Fruit fly (Drosophila melanogaster) whole organism, embryonic: ENCODE data around the gene Dredd.

Experiments used
- BtbVII ChIP-seq: fragments of 200-800 bp; sonication (Bioruptor generic); optimal IDR thresholded peaks from 3 replicates; lab custom pipeline; 2017; ENCODE audit warnings: missing biosample characterization, mild to moderate bottlenecking, missing genetic modification characterization
- CG10267 ChIP-seq: fragments of 200-800 bp; sonication (Bioruptor generic); optimal IDR thresholded peaks from 2 replicates; lab custom pipeline; 2018; ENCODE audit warnings: missing biosample characterization, mild to moderate bottlenecking, missing genetic modification characterization, moderate library complexity
- CG15073 ChIP-seq: fragments of 200-800 bp; sonication (Bioruptor generic); optimal IDR thresholded peaks from 2 replicates; lab custom pipeline; 2016; ENCODE audit warnings: missing biosample characterization, missing genetic modification characterization
- CG15479 ChIP-seq: fragments of 200-800 bp; sonication (Bioruptor generic); optimal IDR thresholded peaks from 3 replicates; lab custom pipeline; 2019; ENCODE audit warnings: missing biosample characterization, mild to moderate bottlenecking, missing genetic modification characterization, moderate library complexity
- CG1603 ChIP-seq: fragments of 200-800 bp; sonication (Bioruptor generic); optimal IDR thresholded peaks from 2 replicates; lab custom pipeline; 2019; ENCODE audit warnings: missing biosample characterization, mild to moderate bottlenecking, missing genetic modification characterization, moderate library complexity
- CG17612 ChIP-seq: fragments of 200-800 bp; sonication (Bioruptor generic); IDR thresholded peaks from 2 replicates; pipeline ENCODE4 v1.3.6; 2022; ENCODE audit warnings: missing biosample characterization, missing genetic modification characterization
- CG1792 ChIP-seq: fragments of 200-800 bp; sonication (Bioruptor generic); optimal IDR thresholded peaks from 2 replicates; lab custom pipeline; 2016; ENCODE audit warnings: missing biosample characterization, missing genetic modification characterization
- CG2129 ChIP-seq: fragments of 200-800 bp; sonication (Bioruptor generic); IDR thresholded peaks from 2 replicates; pipeline ENCODE4 v1.3.6; 2022; ENCODE audit warnings: missing biosample characterization, missing genetic modification characterization; ENCODE audit not compliant: partially characterized antibody
- CG2202 ChIP-seq: fragments of 200-800 bp; sonication (Bioruptor generic); optimal IDR thresholded peaks from 2 replicates; lab custom pipeline; 2018; ENCODE audit warnings: missing biosample characterization, mild to moderate bottlenecking, missing genetic modification characterization
- CG32772 ChIP-seq: fragments of 200-800 bp; sonication (Bioruptor generic); IDR thresholded peaks from 2 replicates; pipeline ENCODE4 v1.3.6; 2022; ENCODE audit warnings: missing biosample characterization, missing genetic modification characterization
- CG3838 ChIP-seq: fragments of 200-800 bp; sonication (Bioruptor generic); optimal IDR thresholded peaks from 3 replicates; lab custom pipeline; 2016; ENCODE audit warnings: missing biosample characterization, missing genetic modification characterization
- CG4282 ChIP-seq: fragments of 200-800 bp; sonication (Bioruptor generic); optimal IDR thresholded peaks from 2 replicates; lab custom pipeline; 2016; ENCODE audit warnings: missing biosample characterization, missing genetic modification characterization
- CG4328 ChIP-seq: fragments of 200-800 bp; sonication (Bioruptor generic); optimal IDR thresholded peaks from 3 replicates; lab custom pipeline; 2017; ENCODE audit warnings: missing biosample characterization, missing genetic modification reagents, missing genetic modification characterization
- CG5953 ChIP-seq: fragments of 200-800 bp; sonication (Bioruptor generic); IDR thresholded peaks from 2 replicates; pipeline ENCODE4 v1.3.6; 2022; ENCODE audit warnings: missing biosample characterization, missing genetic modification characterization
- CG6654 ChIP-seq: fragments of 200-800 bp; sonication (Bioruptor generic); optimal IDR thresholded peaks from 2 replicates; lab custom pipeline; 2017; ENCODE audit warnings: missing biosample characterization, mild to moderate bottlenecking, missing genetic modification characterization
- CG7556 ChIP-seq: fragments of 200-800 bp; sonication (Bioruptor generic); optimal IDR thresholded peaks from 2 replicates; lab custom pipeline; 2017; ENCODE audit warnings: missing biosample characterization, mild to moderate bottlenecking, missing genetic modification characterization
- CG8924 ChIP-seq: fragments of 200-800 bp; optimal IDR thresholded peaks from 3 replicates; lab custom pipeline; 2019; ENCODE audit warnings: missing biosample characterization, mild to moderate bottlenecking, missing genetic modification characterization, moderate library complexity
- CG9817 ChIP-seq: fragments of 200-800 bp; sonication (Bioruptor generic); optimal IDR thresholded peaks from 2 replicates; lab custom pipeline; 2018; ENCODE audit warnings: missing biosample characterization, mild to moderate bottlenecking, missing genetic modification characterization, moderate library complexity
- CHES-1-like ChIP-seq: fragments of 200-800 bp; sonication (Bioruptor generic); optimal IDR thresholded peaks from 2 replicates; lab custom pipeline; 2016; ENCODE audit warnings: missing biosample characterization, missing genetic modification characterization
- CkIIα-i1 ChIP-seq: fragments of 200-800 bp; sonication (Bioruptor generic); IDR thresholded peaks from 2 replicates; pipeline ENCODE4 v1.3.6; 2022; ENCODE audit warnings: missing biosample characterization, missing genetic modification characterization
- E2f1 ChIP-seq: fragments of 200-800 bp; sonication (Bioruptor generic); IDR thresholded peaks from 2 replicates; pipeline ENCODE4 v1.3.6; 2022; ENCODE audit warnings: missing biosample characterization, missing genetic modification characterization
- GATAe ChIP-seq: fragments of 200-800 bp; sonication (Bioruptor generic); conservative IDR thresholded peaks from 2 replicates; pipeline ENCODE4 v1.3.6; 2022; ENCODE audit warnings: missing biosample characterization, missing genetic modification characterization
- H2.0 ChIP-seq: fragments of 200-800 bp; sonication (Bioruptor generic); IDR thresholded peaks from 2 replicates; pipeline ENCODE4 v1.3.6; 2022; ENCODE audit warnings: missing biosample characterization, missing genetic modification characterization
- Hey ChIP-seq: fragments of 200-800 bp; sonication (Bioruptor generic); optimal IDR thresholded peaks from 3 replicates; lab custom pipeline; 2018; ENCODE audit warnings: missing biosample characterization, mild to moderate bottlenecking, missing genetic modification characterization
- Opbp ChIP-seq: fragments of 200-800 bp; sonication (Bioruptor generic); IDR thresholded peaks from 3 replicates; pipeline ENCODE4 v1.3.6; 2022; ENCODE audit warnings: missing biosample characterization, missing genetic modification characterization; ENCODE audit not compliant: partially characterized antibody
- Sry-β ChIP-seq: fragments of 200-800 bp; sonication (Bioruptor generic); optimal IDR thresholded peaks from 2 replicates; lab custom pipeline; 2018; ENCODE audit warnings: missing biosample characterization, mild to moderate bottlenecking, missing genetic modification characterization, moderate library complexity
- Tbp ChIP-seq: fragments of >200 bp; optimal IDR thresholded peaks from 2 replicates; lab custom pipeline; 2018; ENCODE audit warnings: missing biosample characterization, missing genetic modification characterization
- bcd ChIP-seq: fragments of 200-800 bp; sonication (Bioruptor generic); optimal IDR thresholded peaks from 2 replicates; lab custom pipeline; 2017; ENCODE audit warnings: missing biosample characterization, mild to moderate bottlenecking, missing genetic modification characterization
- bigmax ChIP-seq: fragments of 200-800 bp; sonication (Bioruptor generic); optimal IDR thresholded peaks from 2 replicates; lab custom pipeline; 2018; ENCODE audit warnings: missing biosample characterization, mild to moderate bottlenecking, missing genetic modification characterization
- cas ChIP-seq: fragments of 200-800 bp; sonication (Bioruptor generic); IDR thresholded peaks from 2 replicates; pipeline ENCODE4 v1.3.6; 2022; ENCODE audit warnings: missing biosample characterization, missing genetic modification characterization
- croc ChIP-seq: fragments of 200-800 bp; sonication (Bioruptor generic); conservative IDR thresholded peaks from 3 replicates; pipeline ENCODE4 v1.3.6; 2022; ENCODE audit warnings: missing biosample characterization, missing genetic modification characterization
- cwo ChIP-seq: fragments of 200-800 bp; sonication (Bioruptor generic); optimal IDR thresholded peaks from 3 replicates; lab custom pipeline; 2017; ENCODE audit warnings: missing biosample characterization, missing genetic modification characterization, mild to moderate bottlenecking, moderate library complexity, missing genetic modification reagents
- dimm ChIP-seq: fragments of 200-800 bp; sonication (Bioruptor generic); IDR thresholded peaks from 2 replicates; pipeline ENCODE4 v1.3.6; 2022; ENCODE audit warnings: missing biosample characterization, missing genetic modification characterization
- emc ChIP-seq: fragments of 200-800 bp; sonication (Bioruptor generic); optimal IDR thresholded peaks from 2 replicates; lab custom pipeline; 2016; ENCODE audit warnings: missing biosample characterization, missing genetic modification characterization
- exex ChIP-seq: fragments of 200-800 bp; sonication (Bioruptor generic); optimal IDR thresholded peaks from 4 replicates; lab custom pipeline; 2018; ENCODE audit warnings: missing biosample characterization, mild to moderate bottlenecking, missing genetic modification characterization, moderate library complexity
- fru ChIP-seq: fragments of >200 bp; optimal IDR thresholded peaks from 2 replicates; lab custom pipeline; 2017
- gfzf ChIP-seq: fragments of 200-800 bp; sonication (Bioruptor generic); optimal IDR thresholded peaks from 2 replicates; lab custom pipeline; 2016; ENCODE audit warnings: missing biosample characterization, mild to moderate bottlenecking, missing genetic modification characterization, moderate library complexity
- ham ChIP-seq: fragments of 200-800 bp; sonication (Bioruptor generic); IDR thresholded peaks from 2 replicates; pipeline ENCODE4 v1.3.6; 2022; ENCODE audit warnings: missing biosample characterization, missing genetic modification characterization
- jumu ChIP-seq: fragments of 200-800 bp; sonication (Bioruptor generic); optimal IDR thresholded peaks from 3 replicates; lab custom pipeline; 2016; ENCODE audit warnings: missing biosample characterization, missing genetic modification characterization
- lbe ChIP-seq: fragments of 200-800 bp; sonication (Bioruptor generic); optimal IDR thresholded peaks from 2 replicates; lab custom pipeline; 2016; ENCODE audit warnings: missing biosample characterization, mild to moderate bottlenecking, missing genetic modification characterization
- odd ChIP-seq: fragments of 200-800 bp; sonication (Bioruptor generic); optimal IDR thresholded peaks from 2 replicates; lab custom pipeline; 2017; ENCODE audit warnings: missing biosample characterization, mild to moderate bottlenecking, missing genetic modification characterization
- pnt ChIP-seq: fragments of 200-800 bp; sonication (Bioruptor generic); optimal IDR thresholded peaks from 3 replicates; lab custom pipeline; 2016; ENCODE audit warnings: missing biosample characterization, missing genetic modification characterization
- pros ChIP-seq: fragments of 200-800 bp; sonication (Bioruptor generic); optimal IDR thresholded peaks from 3 replicates; lab custom pipeline; 2019; ENCODE audit warnings: missing biosample characterization, mild to moderate bottlenecking, missing genetic modification characterization, moderate library complexity
- rib ChIP-seq: fragments of 200-800 bp; sonication (Bioruptor generic); IDR thresholded peaks from 2 replicates; pipeline ENCODE4 v1.3.6; 2022; ENCODE audit warnings: missing biosample characterization, missing genetic modification characterization
- sd ChIP-seq: fragments of 200-800 bp; sonication (Bioruptor generic); optimal IDR thresholded peaks from 3 replicates; lab custom pipeline; 2018; ENCODE audit warnings: missing biosample characterization, mild to moderate bottlenecking, missing genetic modification characterization, moderate library complexity
- tll ChIP-seq, 2 experiments: fragments of 200-800 bp in 1 of 2; fragments of >200 bp in 1 of 2; sonication (Bioruptor generic) in 1 of 2; optimal IDR thresholded peaks; 2 replicates each; lab custom pipeline; 2017 to 2019; ENCODE audit warnings: missing biosample characterization in 2 of 2, missing genetic modification characterization in 2 of 2, mild to moderate bottlenecking in 1 of 2, moderate library complexity in 1 of 2
- toy ChIP-seq: fragments of 200-800 bp; sonication (Bioruptor generic); IDR thresholded peaks from 2 replicates; pipeline ENCODE4 v1.3.6; 2022; ENCODE audit warnings: missing biosample characterization, missing genetic modification characterization
- wek ChIP-seq: fragments of 200-800 bp; sonication (Bioruptor generic); optimal IDR thresholded peaks from 3 replicates; lab custom pipeline; 2018; ENCODE audit warnings: missing biosample characterization, mild to moderate bottlenecking, missing genetic modification characterization, moderate library complexity
- wor ChIP-seq: fragments of 200-800 bp; sonication (Bioruptor generic); IDR thresholded peaks from 2 replicates; pipeline ENCODE4 v1.3.6; 2022; ENCODE audit warnings: missing biosample characterization, missing genetic modification characterization
- zf30C ChIP-seq: fragments of 200-800 bp; sonication (Bioruptor generic); optimal IDR thresholded peaks from 3 replicates; lab custom pipeline; 2018; ENCODE audit warnings: missing biosample characterization, mild to moderate bottlenecking, missing genetic modification characterization

The Dredd gene

dm6 chrX:629239-629821 lies 6.0 kb downstream of the Dredd start, which contains the start of the genes RpL36 and Mybbp1A (continued):
- TF ChIP-seq CG7556 (peak; percentile 49), CG1603 (peak; percentile 89), sd (no peak), toy (GFP tag; lab: Robert Waterston, UW) (0 out of 2 replicates have a peak, but pooled peaks have one; percentile 28), pnt (GFP tag; lab: Kevin White, UChicago) (peak; percentile 25), CG2129 (peak; percentile 53), zf30C (GFP tag; lab: Kevin White, UChicago) (no peak), CG10267 (tag; lab: Kevin White, UChicago) (peak; percentile 64), fru (no peak), CG6654 (GFP tag; lab: Kevin White, UChicago) (no peak), bigmax (GFP tag; lab: Kevin White, UChicago) (peak; percentile 49), tll (GFP tag; optimal IDR thresholded peaks at IDR 0.05; lab: Kevin White, UChicago) (no peak), BtbVII (GFP tag; lab: Kevin White, UChicago) (peak; percentile 73), lbe (peak; percentile 17), Tbp (GFP tag; lab: Kevin White, UChicago) (no peak), wor (no peak), CG5953 (GFP tag; lab: Robert Waterston, UW) (peak; percentile 58; the same call in 1 of the 2 replicates), CG1792 (GFP tag; lab: Kevin White, UChicago) (peak; percentile 68), CG17612 (GFP tag; lab: Robert Waterston, UW) (no peak), Opbp (peak; percentile 88), CHES-1-like (GFP tag; lab: Kevin White, UChicago) (peak; percentile 85), cwo (peak; percentile 71), E2f1 (peak; percentile 57; the same call in 1 of the 2 replicates), emc (GFP tag; lab: Kevin White, UChicago) (peak; percentile 80), odd (GFP tag; lab: Kevin White, UChicago) (peak; percentile 60), CG4282 (GFP tag; lab: Kevin White, UChicago) (peak; percentile 12), ham (GFP tag; lab: Robert Waterston, UW) (no peak), CG9817 (tag; lab: Kevin White, UChicago) (peak; percentile 72), exex (no peak), Hey (tag; lab: Kevin White, UChicago) (no peak), pros (peak; percentile 21), rib (GFP tag; lab: Robert Waterston, UW) (peak; percentile 55; the same call in 1 of the 2 replicates), H2.0 (GFP tag; lab: Robert Waterston, UW) (peak; percentile 66), CkIIα-i1 (GFP tag; lab: Robert Waterston, UW) (no peak), CG2202 (tag; lab: Kevin White, UChicago) (peak; percentile 48), CG15073 (GFP tag; lab: Kevin White, UChicago) (no peak), dimm (GFP tag; lab: Robert Waterston, UW) (no peak), wek (GFP tag; lab: Kevin White, UChicago) (peak; percentile 72), cas (no peak), CG3838 (GFP tag; lab: Kevin White, UChicago) (peak; percentile 50), CG8924 (tag; lab: Kevin White, UChicago) (peak; percentile 39), CG32772 (GFP tag; lab: Robert Waterston, UW) (peak; percentile 70), gfzf (GFP tag; lab: Kevin White, UChicago) (peak; percentile 59), bcd (GFP tag; lab: Kevin White, UChicago) (peak; percentile 84), croc (GFP tag; lab: Robert Waterston, UW) (no peak), CG4328 (peak; percentile 83), Sry-β (no peak), jumu (GFP tag; lab: Kevin White, UChicago) (peak; percentile 25), GATAe (no peak), CG15479 (GFP tag; lab: Kevin White, UChicago) (peak; percentile 4)
